Fruit fly (Drosophila melanogaster) whole organism, prepupa: ENCODE results near the gene CG9106.

Source experiments
- CG10631 ChIP-seq: fragments of 200-800 bp; sonication (Bioruptor generic); optimal IDR thresholded peaks from 2 replicates; lab custom pipeline; 2016; ENCODE audit warnings: missing biosample characterization, missing genetic modification characterization
- CG10669 ChIP-seq: fragments of 200-800 bp; sonication (Bioruptor generic); optimal IDR thresholded peaks from 3 replicates; lab custom pipeline; 2018; ENCODE audit warnings: missing biosample characterization, mild to moderate bottlenecking, missing genetic modification characterization, moderate library complexity
- CG11294 ChIP-seq: fragments of 200-800 bp; sonication (Bioruptor generic); IDR thresholded peaks from 2 replicates; pipeline ENCODE4 v1.3.6; 2022; ENCODE audit warnings: missing biosample characterization, missing genetic modification characterization
- CG11902 ChIP-seq: fragments of 200-800 bp; sonication (Bioruptor generic); optimal IDR thresholded peaks from 3 replicates; lab custom pipeline; 2016; ENCODE audit warnings: missing biosample characterization, missing genetic modification characterization
- CG15336 ChIP-seq: fragments of 200-800 bp; sonication (Bioruptor generic); IDR thresholded peaks from 2 replicates; pipeline ENCODE4 v1.3.6; 2022; ENCODE audit warnings: missing biosample characterization, missing genetic modification characterization
- CG16779 ChIP-seq: fragments of 200-800 bp; sonication (Bioruptor generic); optimal IDR thresholded peaks from 3 replicates; lab custom pipeline; 2017; ENCODE audit warnings: missing biosample characterization, mild to moderate bottlenecking, missing genetic modification characterization
- CG3032 ChIP-seq: fragments of 200-800 bp; optimal IDR thresholded peaks from 2 replicates; lab custom pipeline; 2019; ENCODE audit warnings: missing biosample characterization, mild to moderate bottlenecking, missing genetic modification characterization, moderate library complexity
- CG31627 ChIP-seq: fragments of 200-800 bp; sonication (Bioruptor generic); optimal IDR thresholded peaks from 3 replicates; lab custom pipeline; 2016; ENCODE audit warnings: missing biosample characterization, missing genetic modification characterization
- CG34406 ChIP-seq: fragments of 200-800 bp; sonication (Bioruptor generic); optimal IDR thresholded peaks from 3 replicates; lab custom pipeline; 2016; ENCODE audit warnings: missing biosample characterization, missing genetic modification characterization
- CG4318 ChIP-seq: fragments of 200-800 bp; sonication (Bioruptor generic); optimal IDR thresholded peaks from 3 replicates; lab custom pipeline; 2017; ENCODE audit warnings: missing biosample characterization, mild to moderate bottlenecking, missing genetic modification characterization
- CG6163 ChIP-seq: fragments of 200-800 bp; sonication (Bioruptor generic); IDR thresholded peaks from 3 replicates; pipeline ENCODE4 v1.3.6; 2022; ENCODE audit warnings: missing biosample characterization, missing genetic modification characterization
- CG6276 ChIP-seq: fragments of 200-800 bp; sonication (Bioruptor generic); optimal IDR thresholded peaks from 2 replicates; lab custom pipeline; 2017; ENCODE audit warnings: missing biosample characterization, mild to moderate bottlenecking, missing genetic modification characterization
- CG6792 ChIP-seq: fragments of 200-800 bp; sonication (Bioruptor generic); optimal IDR thresholded peaks from 3 replicates; lab custom pipeline; 2016; ENCODE audit warnings: missing biosample characterization, missing genetic modification characterization
- CG6808 ChIP-seq: fragments of 200-800 bp; sonication (Bioruptor generic); optimal IDR thresholded peaks from 3 replicates; lab custom pipeline; 2017; ENCODE audit warnings: missing biosample characterization, missing genetic modification characterization, mild to moderate bottlenecking, moderate library complexity, missing genetic modification reagents
- CG6854 ChIP-seq: fragments of 200-800 bp; sonication (Bioruptor generic); optimal IDR thresholded peaks from 2 replicates; lab custom pipeline; 2017; ENCODE audit warnings: missing biosample characterization, mild to moderate bottlenecking, missing genetic modification characterization
- CG7368 ChIP-seq: fragments of 200-800 bp; sonication (Bioruptor generic); optimal IDR thresholded peaks from 3 replicates; lab custom pipeline; 2016; ENCODE audit warnings: missing biosample characterization, missing genetic modification characterization
- CG8119 ChIP-seq: fragments of 200-800 bp; sonication (Bioruptor generic); IDR thresholded peaks from 3 replicates; pipeline ENCODE4 v1.3.6; 2022; ENCODE audit warnings: missing biosample characterization, missing genetic modification characterization
- CG8319 ChIP-seq: fragments of 200-800 bp; sonication (Bioruptor generic); optimal IDR thresholded peaks from 3 replicates; lab custom pipeline; 2016; ENCODE audit warnings: missing biosample characterization, missing genetic modification characterization
- Eip78C ChIP-seq: fragments of 200-800 bp; sonication (Bioruptor generic); peaks from one replicate; lab custom pipeline; 2016; ENCODE audit warnings: missing biosample characterization, missing genetic modification characterization
- Eip93F ChIP-seq: fragments of 200-800 bp; sonication (Bioruptor generic); optimal IDR thresholded peaks from 2 replicates; lab custom pipeline; 2016; ENCODE audit warnings: missing biosample characterization, mild to moderate bottlenecking, missing genetic modification characterization
- Ets21C ChIP-seq: fragments of 200-800 bp; sonication (Bioruptor generic); optimal IDR thresholded peaks from 3 replicates; lab custom pipeline; 2016; ENCODE audit warnings: missing biosample characterization, missing genetic modification characterization
- Gug ChIP-seq: fragments of 200-800 bp; sonication (Bioruptor generic); IDR thresholded peaks from 2 replicates; pipeline ENCODE4 v1.3.6; 2022; ENCODE audit warnings: missing biosample characterization, missing genetic modification characterization
- Hr39 ChIP-seq: fragments of 200-800 bp; sonication (Bioruptor generic); optimal IDR thresholded peaks from 2 replicates; lab custom pipeline; 2016; ENCODE audit warnings: missing biosample characterization, missing genetic modification characterization
- Hr4 ChIP-seq: fragments of 200-800 bp; sonication (Bioruptor generic); optimal IDR thresholded peaks from 3 replicates; lab custom pipeline; 2016; ENCODE audit warnings: missing biosample characterization, missing genetic modification characterization
- Lpt ChIP-seq: fragments of 200-800 bp; sonication (Bioruptor generic); optimal IDR thresholded peaks from 3 replicates; lab custom pipeline; 2016; ENCODE audit warnings: missing biosample characterization, missing genetic modification characterization
- Met ChIP-seq: fragments of 200-800 bp; sonication (Bioruptor generic); optimal IDR thresholded peaks from 3 replicates; lab custom pipeline; 2016; ENCODE audit warnings: missing biosample characterization, missing genetic modification characterization
- OdsH ChIP-seq: fragments of 200-800 bp; sonication (Bioruptor generic); optimal IDR thresholded peaks from 3 replicates; lab custom pipeline; 2016; ENCODE audit warnings: missing biosample characterization, missing genetic modification characterization
- Smox ChIP-seq: fragments of 200-800 bp; sonication (Bioruptor generic); optimal IDR thresholded peaks from 3 replicates; lab custom pipeline; 2016; ENCODE audit warnings: missing biosample characterization, missing genetic modification characterization
- Sox102F ChIP-seq: fragments of 200-800 bp; sonication (Bioruptor generic); optimal IDR thresholded peaks from 2 replicates; lab custom pipeline; 2016; ENCODE audit warnings: missing biosample characterization, mild to moderate bottlenecking, missing genetic modification characterization
- achi ChIP-seq: fragments of 200-800 bp; sonication (Bioruptor generic); optimal IDR thresholded peaks from 3 replicates; lab custom pipeline; 2016; ENCODE audit warnings: missing biosample characterization, missing genetic modification characterization
- cyc ChIP-seq: fragments of 200-800 bp; sonication (Bioruptor generic); optimal IDR thresholded peaks from 3 replicates; lab custom pipeline; 2016; ENCODE audit warnings: missing biosample characterization, missing genetic modification characterization
- dac ChIP-seq: fragments of 200-800 bp; sonication (Bioruptor generic); optimal IDR thresholded peaks from 2 replicates; lab custom pipeline; 2017; ENCODE audit warnings: missing biosample characterization, mild to moderate bottlenecking, missing genetic modification characterization
- dsx ChIP-seq: fragments of 200-800 bp; optimal IDR thresholded peaks from 3 replicates; lab custom pipeline; 2019; ENCODE audit warnings: missing biosample characterization, mild to moderate bottlenecking, missing genetic modification characterization, moderate library complexity; ENCODE audit not compliant: poor library complexity, severe bottlenecking
- eg ChIP-seq: fragments of 200-800 bp; sonication (Bioruptor generic); IDR thresholded peaks from 3 replicates; pipeline ENCODE4 v1.3.6; 2022; ENCODE audit warnings: missing biosample characterization, missing genetic modification characterization
- esn ChIP-seq: fragments of 200-800 bp; sonication (Bioruptor generic); optimal IDR thresholded peaks from 2 replicates; lab custom pipeline; 2016; ENCODE audit warnings: missing biosample characterization, mild to moderate bottlenecking, missing genetic modification characterization, moderate library complexity
- fd59A ChIP-seq: fragments of 200-800 bp; sonication (Bioruptor generic); optimal IDR thresholded peaks from 2 replicates; lab custom pipeline; 2017; ENCODE audit warnings: missing biosample characterization, mild to moderate bottlenecking, missing genetic modification characterization, missing genetic modification reagents
- fkh ChIP-seq: fragments of 200-800 bp; sonication (Bioruptor generic); optimal IDR thresholded peaks from 3 replicates; lab custom pipeline; 2017; ENCODE audit warnings: missing biosample characterization, mild to moderate bottlenecking, missing genetic modification characterization, moderate library complexity
- lz ChIP-seq: fragments of 200-800 bp; sonication (Bioruptor generic); optimal IDR thresholded peaks from 3 replicates; lab custom pipeline; 2016; ENCODE audit warnings: missing biosample characterization, missing genetic modification characterization
- net ChIP-seq: fragments of 200-800 bp; sonication (Bioruptor generic); optimal IDR thresholded peaks from 3 replicates; lab custom pipeline; 2016; ENCODE audit warnings: missing biosample characterization, missing genetic modification characterization
- salr ChIP-seq, 2 experiments: fragments of 200-800 bp; sonication (Bioruptor generic); optimal IDR thresholded peaks; 3 replicates each; lab custom pipeline; 2016 to 2018; ENCODE audit warnings: missing biosample characterization in 2 of 2, missing genetic modification characterization in 2 of 2, mild to moderate bottlenecking in 1 of 2
- spab ChIP-seq: fragments of 200-800 bp; sonication (Bioruptor generic); optimal IDR thresholded peaks from 2 replicates; lab custom pipeline; 2017; ENCODE audit warnings: missing biosample characterization, mild to moderate bottlenecking, missing genetic modification characterization, missing genetic modification reagents
- svp ChIP-seq: fragments of 200-800 bp; sonication (Bioruptor generic); peaks from one replicate; lab custom pipeline; 2016; ENCODE audit warnings: missing biosample characterization, missing genetic modification characterization
- vri ChIP-seq: fragments of 200-800 bp; sonication (Bioruptor generic); optimal IDR thresholded peaks from 3 replicates; lab custom pipeline; 2016; ENCODE audit warnings: missing biosample characterization, mild to moderate bottlenecking, missing genetic modification characterization

Gene CG9106

dm6 chrX:15313829-15314324, 41.7 kb upstream of the CG9106 start (continued):
- TF ChIP-seq Met (GFP tag; lab: Kevin White, UChicago), result peak; percentile 29
- peak; percentile 8 for TF ChIP-seq cyc
- TF ChIP-seq CG31627, result peak; percentile 25
- no peak for TF ChIP-seq CG16779
- TF ChIP-seq salr (GFP tag; optimal IDR thresholded peaks at IDR 0.05; lab: Kevin White, UChicago), result no peak
- TF ChIP-seq Hr4 (GFP tag; lab: Kevin White, UChicago), result peak; percentile 13
- no peak for TF ChIP-seq CG3032 (tag; lab: Kevin White, UChicago)
- no peak for TF ChIP-seq dac
- TF ChIP-seq CG8119 (GFP tag; lab: Robert Waterston, UW), result 0 out of 3 replicates have a peak, but pooled peaks have one; percentile 9
- peak; percentile 56 for TF ChIP-seq Gug (GFP tag; lab: Robert Waterston, UW)
- no peak for TF ChIP-seq CG4318
- TF ChIP-seq fd59A (GFP tag; lab: Kevin White, UChicago), result no peak
- no peak for TF ChIP-seq vri (GFP tag; lab: Kevin White, UChicago)
- TF ChIP-seq dsx (GFP tag; lab: Kevin White, UChicago), result peak; percentile 3
- TF ChIP-seq CG7368 (GFP tag; lab: Kevin White, UChicago), result no peak
- no peak for TF ChIP-seq CG6854
- TF ChIP-seq achi (GFP tag; lab: Kevin White, UChicago), result peak; percentile 22
- TF ChIP-seq esn (GFP tag; lab: Kevin White, UChicago), result peak; percentile 30
- no peak for TF ChIP-seq Sox102F (GFP tag; lab: Kevin White, UChicago)
- TF ChIP-seq CG6808, result no peak
- no peak for TF ChIP-seq Smox (GFP tag; lab: Kevin White, UChicago)
- TF ChIP-seq net, result no peak
- peak; percentile 16 for TF ChIP-seq CG10669 (GFP tag; lab: Kevin White, UChicago)
- peak; percentile 34 for TF ChIP-seq CG10631 (GFP tag; lab: Kevin White, UChicago)
- TF ChIP-seq spab (GFP tag; lab: Kevin White, UChicago), result no peak
- peak; percentile 45 for TF ChIP-seq Eip78C (GFP tag; lab: Kevin White, UChicago)

dm6 chrX:15313389-15313788, 41.2 kb upstream of the CG9106 start:
- TF ChIP-seq Gug (GFP tag; lab: Robert Waterston, UW), result peak; percentile 25; the same call in 1 of the 2 replicates
- TF ChIP-seq CG6854, result no peak
- TF ChIP-seq CG6163 (GFP tag; lab: Robert Waterston, UW), result peak; percentile 48; the same call in 1 of the 3 replicates
- TF ChIP-seq eg (GFP tag; lab: Robert Waterston, UW), result peak; percentile 88
- peak; percentile 73 for TF ChIP-seq CG8119 (GFP tag; lab: Robert Waterston, UW)
- TF ChIP-seq CG15336 (GFP tag; lab: Robert Waterston, UW), result peak; percentile 54
- TF ChIP-seq Lpt (GFP tag; lab: Kevin White, UChicago), result no peak
- peak; percentile 85 for TF ChIP-seq CG6276 (GFP tag; lab: Kevin White, UChicago)
- no peak for TF ChIP-seq CG6792 (GFP tag; lab: Kevin White, UChicago)

- TF ChIP-seq OdsH (GFP tag; lab: Kevin White, UChicago) (no peak), CG11294 (no peak), Hr39 (GFP tag; lab: Kevin White, UChicago) (no peak), CG31627 (no peak), svp (GFP tag; lab: Kevin White, UChicago) (no peak), CG34406 (no peak), Lpt (GFP tag; lab: Kevin White, UChicago) (no peak), CG4318 (no peak), CG11902 (GFP tag; lab: Kevin White, UChicago) (no peak), dsx (GFP tag; lab: Kevin White, UChicago) (no peak), CG7368 (GFP tag; lab: Kevin White, UChicago) (no peak), CG10631 (GFP tag; lab: Kevin White, UChicago) (no peak), lz (GFP tag; lab: Kevin White, UChicago) (no peak), Eip93F (GFP tag; lab: Kevin White, UChicago) (no peak), Ets21C (GFP tag; lab: Kevin White, UChicago) (no peak), fkh (GFP tag; lab: Kevin White, UChicago) (no peak), Met (GFP tag; lab: Kevin White, UChicago) (no peak), CG8319 (GFP tag; lab: Kevin White, UChicago) (no peak), net (no peak), CG3032 (tag; lab: Kevin White, UChicago) (no peak)
Observed at dm6 chrX:15312882-15313154, 40.6 kb upstream of the CG9106 start.
